Fruit fly (Drosophila melanogaster): Measurements from ENCODE around the gene Set8.
A peak's percentile ranks its signal among the peaks of the same experiment; 100 is the strongest.

Gene Set8

DNA sequence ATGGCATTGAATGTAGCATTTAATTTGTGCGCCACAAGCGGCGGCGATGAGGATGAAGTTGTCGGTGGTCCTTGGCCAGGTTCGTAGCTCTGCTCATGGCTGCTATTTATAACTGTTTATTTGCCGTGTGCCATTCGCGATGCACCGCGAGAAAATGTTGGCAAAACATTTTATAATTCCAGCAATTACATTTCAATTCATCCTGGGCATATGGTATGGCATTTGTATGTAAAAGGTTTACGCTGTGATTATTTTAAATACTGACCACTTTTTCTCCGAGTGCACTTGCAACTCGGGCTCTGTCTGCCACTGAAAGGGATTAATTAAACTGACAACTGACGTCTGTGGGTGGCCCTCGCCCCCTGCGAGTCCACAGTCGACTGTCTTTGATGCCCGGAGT is 40.8 kb downstream of the Set8 start (continued):
- TF ChIP-seq lmd (GFP tag; IDR thresholded peaks at IDR 0.05) (peak; percentile 36; the same call in 1 of the 2 replicates), Stat92E (GFP tag; optimal IDR thresholded peaks at IDR 0.05) (no peak), kay (GFP tag; optimal IDR thresholded peaks at IDR 0.05) (no peak), ttk (GFP tag; IDR thresholded peaks at IDR 0.05) (no peak), CG3065 (GFP tag; optimal IDR thresholded peaks at IDR 0.05) (no peak), da (GFP tag; optimal IDR thresholded peaks at IDR 0.05) (no peak), ci (GFP tag; IDR thresholded peaks at IDR 0.05) (peak; percentile 64; the same call in 1 of the 3 replicates), zfh1 (GFP tag; IDR thresholded peaks at IDR 0.05) (peak; percentile 35; the same call in 1 of the 3 replicates), unc-4 (GFP tag; IDR thresholded peaks at IDR 0.05; ENCODE audit: partially characterized antibody) (no peak), CHES-1-like (GFP tag; optimal IDR thresholded peaks at IDR 0.05) (no peak), Kr (GFP tag; optimal IDR thresholded peaks at IDR 0.05) (no peak), Aef1 (GFP tag; IDR thresholded peaks at IDR 0.05) (peak; percentile 39; the same call in 2 of the 3 replicates), mirr (GFP tag; optimal IDR thresholded peaks at IDR 0.05) (no peak), CG3847 (GFP tag; IDR thresholded peaks at IDR 0.05) (peak; percentile 43; the same call in 1 of the 2 replicates), CG14014 (GFP tag; IDR thresholded peaks at IDR 0.05) (0 out of 2 replicates have a peak, but pooled peaks have one; percentile 25), CG15514 (GFP tag; optimal IDR thresholded peaks at IDR 0.05) (no peak), ind (GFP tag; optimal IDR thresholded peaks at IDR 0.05) (peak; percentile 39), CG34422 (GFP tag; IDR thresholded peaks at IDR 0.05) (peak; percentile 53; the same call in 1 of the 3 replicates), CG4360 (GFP tag; IDR thresholded peaks at IDR 0.05) (no peak), CG9215 (GFP tag; IDR thresholded peaks at IDR 0.05) (no peak), CG10543 (GFP tag; optimal IDR thresholded peaks at IDR 0.05) (no peak), Antp (GFP tag; optimal IDR thresholded peaks at IDR 0.05) (peak; percentile 29), vnd (GFP tag; IDR thresholded peaks at IDR 0.05; ENCODE audit: partially characterized antibody) (no peak), fu2 (GFP tag; optimal IDR thresholded peaks at IDR 0.05) (peak; percentile 12), Meics (GFP tag; optimal IDR thresholded peaks at IDR 0.05) (peak; percentile 36), CG2712 (tag; optimal IDR thresholded peaks at IDR 0.05) (peak; percentile 15), CG11456 (GFP tag; IDR thresholded peaks at IDR 0.05) (peak; percentile 61; the same call in 1 of the 3 replicates), Doc3 (GFP tag; IDR thresholded peaks at IDR 0.05; ENCODE audit: partially characterized antibody) (no peak), dysf (GFP tag; IDR thresholded peaks at IDR 0.05) (0 out of 3 replicates have a peak, but pooled peaks have one; percentile 12), fd3F (GFP tag; optimal IDR thresholded peaks at IDR 0.05) (no peak), yki (optimal IDR thresholded peaks at IDR 0.05) (no peak), pfk (GFP tag; optimal IDR thresholded peaks at IDR 0.05) (no peak), pb (GFP tag; optimal IDR thresholded peaks at IDR 0.05) (peak; percentile 5), gro (GFP tag; optimal IDR thresholded peaks at IDR 0.05) (peak; percentile 19), CG42726 (GFP tag; IDR thresholded peaks at IDR 0.05; ENCODE audit: partially characterized antibody) (no peak), kah (GFP tag; optimal IDR thresholded peaks at IDR 0.05) (no peak), Nf-YA (GFP tag; IDR thresholded peaks at IDR 0.05) (no peak), ham (GFP tag; IDR thresholded peaks at IDR 0.05) (no peak), bsh (GFP tag; optimal IDR thresholded peaks at IDR 0.05) (peak in 1 of 2 experiments; percentile 29), scrt (GFP tag; optimal IDR thresholded peaks at IDR 0.05) (no peak), pros (GFP tag; optimal IDR thresholded peaks at IDR 0.05) (no peak), CG12155 (GFP tag; optimal IDR thresholded peaks at IDR 0.05) (no peak), PHDP (tag; optimal IDR thresholded peaks at IDR 0.05) (no peak), HLH4C (GFP tag; IDR thresholded peaks at IDR 0.05; ENCODE audit: partially characterized antibody) (no peak), Blimp-1 (GFP tag; optimal IDR thresholded peaks at IDR 0.05) (peak; percentile 21), CG7745 (tag; optimal IDR thresholded peaks at IDR 0.05) (no peak), CoRest (tag; optimal IDR thresholded peaks at IDR 0.05) (no peak), CrebB (tag; optimal IDR thresholded peaks at IDR 0.05) (no peak), Rfx (GFP tag; IDR thresholded peaks at IDR 0.05) (peak; percentile 52), jing (GFP tag; optimal IDR thresholded peaks at IDR 0.05) (no peak), esg (GFP tag; conservative IDR thresholded peaks at IDR 0.05) (peak; percentile 44; the same call in 1 of the 2 replicates)

All from whole organism, embryonic.